Fruit fly (Drosophila melanogaster): ENCODE measurements around the gene CG34181.

dm6 chr2L:9396396-9396795 is 29.0 kb downstream of the CG34181 start:
- TF ChIP-seq Gug (GFP tag; IDR thresholded peaks at IDR 0.05) = no peak
- no peak for TF ChIP-seq svp (GFP tag)
- no peak for TF ChIP-seq Blimp-1 (GFP tag; optimal IDR thresholded peaks at IDR 0.05)
- TF ChIP-seq OdsH (GFP tag; optimal IDR thresholded peaks at IDR 0.05) = no peak
- no peak for TF ChIP-seq CG4318 (GFP tag; optimal IDR thresholded peaks at IDR 0.05)
- no peak for TF ChIP-seq Sox15 (GFP tag; optimal IDR thresholded peaks at IDR 0.05)
- no peak for TF ChIP-seq CG10669 (GFP tag; optimal IDR thresholded peaks at IDR 0.05)
- TF ChIP-seq eg (GFP tag; IDR thresholded peaks at IDR 0.05) = no peak
- TF ChIP-seq CG8319 (GFP tag; optimal IDR thresholded peaks at IDR 0.05) = no peak
